Worm (Caenorhabditis elegans) whole organism, mixed stage, embryonic: ENCODE results near the gene K12D9.1.
"Not testable (repeated sequence)": the region's sequence is repeated elsewhere in the genome, so short reads cannot be mapped to it uniquely, and the experiment has no call there.

Source experiments
- M03D4.4 ChIP-seq: sonication (generic microtip); optimal IDR thresholded peaks from 2 replicates; lab custom pipeline; 2017; ENCODE audit warnings: mild to moderate bottlenecking, missing genetic modification characterization, missing compliant biosample characterization
- bed-3 ChIP-seq: fragments of 200-800 bp; sonication (Bioruptor generic); optimal IDR thresholded peaks from 3 replicates; lab custom pipeline; 2018; ENCODE audit warnings: mild to moderate bottlenecking, missing genetic modification characterization, moderate library complexity, missing compliant biosample characterization
- blmp-1 ChIP-seq: fragments of 150-350 bp; optimal IDR thresholded peaks from 2 replicates; lab custom pipeline; 2014; ENCODE audit warnings: missing biosample characterization, missing genetic modification characterization
- ceh-43 ChIP-seq: fragments of 200-800 bp; sonication (Bioruptor generic); optimal IDR thresholded peaks from 2 replicates; lab custom pipeline; 2018; ENCODE audit warnings: mild to moderate bottlenecking, missing genetic modification characterization, moderate library complexity, missing compliant biosample characterization
- ceh-83 ChIP-seq: fragments of 200-800 bp; sonication (Bioruptor generic); optimal IDR thresholded peaks from 2 replicates; lab custom pipeline; 2018; ENCODE audit warnings: mild to moderate bottlenecking, missing genetic modification characterization, missing compliant biosample characterization
- ces-1 ChIP-seq: fragments of 150-350 bp; optimal IDR thresholded peaks from 2 replicates; lab custom pipeline; 2014; ENCODE audit warnings: missing biosample characterization, missing genetic modification reagents, missing genetic modification characterization
- cnd-1 ChIP-seq: fragments of 200-800 bp; sonication (Bioruptor generic); optimal IDR thresholded peaks from 2 replicates; lab custom pipeline; 2018; ENCODE audit warnings: mild to moderate bottlenecking, missing genetic modification characterization, missing compliant biosample characterization
- elt-1 ChIP-seq: sonication (generic microtip); optimal IDR thresholded peaks from 2 replicates; lab custom pipeline; 2017; ENCODE audit warnings: missing genetic modification characterization, mild to moderate bottlenecking, missing compliant biosample characterization, antibody characterized with exemption, moderate library complexity, borderline replicate concordance; ENCODE audit not compliant: insufficient read depth
- elt-3 ChIP-seq: fragments of 150-350 bp; optimal IDR thresholded peaks from 2 replicates; lab custom pipeline; 2014; ENCODE audit warnings: missing biosample characterization, missing genetic modification characterization
- flh-1 ChIP-seq: fragments of 200-800 bp; sonication (Bioruptor generic); optimal IDR thresholded peaks from 2 replicates; lab custom pipeline; 2018; ENCODE audit warnings: mild to moderate bottlenecking, missing genetic modification characterization, moderate library complexity, missing compliant biosample characterization
- ham-2 ChIP-seq: fragments of 200-800 bp; sonication (Bioruptor generic); optimal IDR thresholded peaks from 2 replicates; lab custom pipeline; 2018; ENCODE audit warnings: mild to moderate bottlenecking, missing genetic modification characterization, missing compliant biosample characterization
- lin-13 ChIP-seq: fragments of 150-350 bp; optimal IDR thresholded peaks from 2 replicates; lab custom pipeline; 2014; ENCODE audit warnings: missing biosample characterization, missing genetic modification characterization
- lsy-2 ChIP-seq: fragments of 150-350 bp; optimal IDR thresholded peaks from 2 replicates; lab custom pipeline; 2014; ENCODE audit warnings: missing biosample characterization, missing genetic modification characterization
- mab-5 ChIP-seq: fragments of 150-350 bp; optimal IDR thresholded peaks from 2 replicates; lab custom pipeline; 2014; ENCODE audit warnings: missing biosample characterization, missing genetic modification characterization
- mep-1 ChIP-seq: fragments of 150-350 bp; optimal IDR thresholded peaks from 2 replicates; lab custom pipeline; 2017; ENCODE audit warnings: missing biosample characterization, missing genetic modification reagents, missing genetic modification characterization, inconsistent platforms
- mls-2 ChIP-seq: sonication (generic microtip); optimal IDR thresholded peaks from 2 replicates; lab custom pipeline; 2016; ENCODE audit warnings: mild to moderate bottlenecking, missing genetic modification characterization, moderate library complexity, missing compliant biosample characterization
- nhr-12 ChIP-seq: fragments of 150-350 bp; optimal IDR thresholded peaks from 2 replicates; lab custom pipeline; 2014; ENCODE audit warnings: missing biosample characterization, missing genetic modification characterization
- nhr-2 ChIP-seq: fragments of 150-350 bp; optimal IDR thresholded peaks from 2 replicates; lab custom pipeline; 2014; ENCODE audit warnings: missing biosample characterization, missing genetic modification characterization
- nhr-76 ChIP-seq: sonication (generic microtip); optimal IDR thresholded peaks from 2 replicates; lab custom pipeline; 2017; ENCODE audit warnings: missing biosample characterization, missing genetic modification characterization
- sem-2 ChIP-seq: fragments of 200-800 bp; sonication (Bioruptor generic); optimal IDR thresholded peaks from 2 replicates; lab custom pipeline; 2018; ENCODE audit warnings: mild to moderate bottlenecking, missing genetic modification characterization, missing compliant biosample characterization
- snpc-4 ChIP-seq: fragments of 150-350 bp; optimal IDR thresholded peaks from 2 replicates; lab custom pipeline; 2014; ENCODE audit warnings: missing biosample characterization, missing genetic modification characterization
- sptf-1 ChIP-seq: sonication (generic microtip); optimal IDR thresholded peaks from 2 replicates; lab custom pipeline; 2017; ENCODE audit warnings: mild to moderate bottlenecking, missing genetic modification characterization, moderate library complexity, missing compliant biosample characterization
- tbx-8 ChIP-seq: fragments of 200-800 bp; sonication (Bioruptor generic); optimal IDR thresholded peaks from 2 replicates; lab custom pipeline; 2018; ENCODE audit warnings: mild to moderate bottlenecking, missing genetic modification characterization, moderate library complexity, missing compliant biosample characterization
- unc-120 ChIP-seq: sonication (generic microtip); optimal IDR thresholded peaks from 2 replicates; lab custom pipeline; 2017; ENCODE audit warnings: missing genetic modification characterization, missing compliant biosample characterization; ENCODE audit not compliant: poor library complexity, severe bottlenecking
- unc-39 ChIP-seq: fragments of 150-350 bp; optimal IDR thresholded peaks from 2 replicates; lab custom pipeline; 2014; ENCODE audit warnings: missing biosample characterization, missing genetic modification characterization
- unc-62 ChIP-seq: fragments of 150-350 bp; optimal IDR thresholded peaks from 2 replicates; lab custom pipeline; 2014; ENCODE audit warnings: missing biosample characterization, missing genetic modification reagents, missing genetic modification characterization
- zip-8 ChIP-seq: fragments of 150-350 bp; optimal IDR thresholded peaks from 2 replicates; lab custom pipeline; 2014; ENCODE audit warnings: missing biosample characterization, missing genetic modification characterization
- ztf-11 ChIP-seq: fragments of 150-350 bp; optimal IDR thresholded peaks from 2 replicates; lab custom pipeline; 2014; ENCODE audit warnings: missing biosample characterization, missing genetic modification characterization

K12D9.1 gene

ce11 chrV:3044837-3045236 lies 30.6 kb downstream of the K12D9.1 start, which contains the start of gene F59D6.1:
F59D6.1 (plus strand) TSS chrV:3045137.
- TF ChIP-seq ztf-11 (tag; lab: Kevin White, UChicago) (no peak), lsy-2 (tag; lab: Kevin White, UChicago) (no peak), tbx-8 (GFP tag; lab: Kevin White, UChicago) (no peak), mls-2 (tag; lab: Kevin White, UChicago) (no peak), zip-8 (no peak), flh-1 (GFP tag; lab: Kevin White, UChicago) (no peak), sptf-1 (tag; lab: Kevin White, UChicago) (no peak), nhr-76 (no peak), lin-13 (tag; lab: Kevin White, UChicago) (no peak), elt-1 (no peak), mab-5 (tag; lab: Kevin White, UChicago) (no peak), elt-3 (tag; lab: Kevin White, UChicago) (no peak), snpc-4 (no peak)

ce11 chrV:3046364-3046763 lies 32.1 kb downstream of the K12D9.1 start:
- TF ChIP-seq ceh-83 (GFP tag; lab: Kevin White, UChicago) (no peak), mab-5 (tag; lab: Kevin White, UChicago) (no peak), M03D4.4 (tag; lab: Kevin White, UChicago) (no peak), ceh-43 (GFP tag; lab: Kevin White, UChicago) (no peak), flh-1 (GFP tag; lab: Kevin White, UChicago) (no peak), mls-2 (tag; lab: Kevin White, UChicago) (no peak), cnd-1 (tag; lab: Kevin White, UChicago) (no peak), nhr-12 (tag; lab: Kevin White, UChicago) (no peak)

ce11 chrV:3054254-3054653 lies 40.0 kb downstream of the K12D9.1 start, which contains the start of gene C50H11.8:
C50H11.8 (plus strand) TSS chrV:3054554.
- no peak for TF ChIP-seq bed-3 (GFP tag; lab: Kevin White, UChicago)
- no peak for TF ChIP-seq M03D4.4 (tag; lab: Kevin White, UChicago)
- no peak for TF ChIP-seq unc-62
- no peak for TF ChIP-seq sem-2 (GFP tag; lab: Kevin White, UChicago)
- TF ChIP-seq lsy-2 (tag; lab: Kevin White, UChicago), result no peak

DNA sequence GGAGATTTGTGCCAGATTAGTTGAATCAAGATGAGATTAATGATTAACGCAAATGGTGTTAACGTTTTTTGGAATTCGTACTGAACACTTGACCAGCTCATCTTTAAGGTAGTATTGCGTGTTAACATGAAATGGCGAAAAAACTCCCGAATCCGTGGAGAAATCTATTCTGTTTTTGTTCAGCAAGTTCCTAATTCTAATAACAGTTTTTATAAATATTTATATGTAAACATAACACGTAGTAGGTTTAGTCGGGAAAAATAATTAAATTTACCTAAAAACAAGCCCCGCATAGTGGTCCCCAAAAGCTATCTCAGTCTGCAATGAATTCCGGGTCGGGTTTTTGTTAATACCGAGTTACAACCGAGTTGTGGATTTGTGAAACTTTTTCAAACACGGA lies 44.7 kb downstream of the K12D9.1 start, which contains the start of gene str-244:
Gene str-244, minus strand, starts transcription at position 101 of the 400 bp plus-strand sequence.
- no peak for TF ChIP-seq mab-5 (tag; lab: Kevin White, UChicago)
- no peak for TF ChIP-seq snpc-4
- no peak for TF ChIP-seq lsy-2 (tag; lab: Kevin White, UChicago)
- TF ChIP-seq unc-120 (tag; lab: Kevin White, UChicago), result no peak
- TF ChIP-seq blmp-1 (tag; lab: Kevin White, UChicago), result no peak
- TF ChIP-seq tbx-8 (GFP tag; lab: Kevin White, UChicago), result no peak
- no peak for TF ChIP-seq mep-1
- no peak for TF ChIP-seq unc-39 (tag; lab: Kevin White, UChicago)
- no peak for TF ChIP-seq ceh-83 (GFP tag; lab: Kevin White, UChicago)
- no peak for TF ChIP-seq nhr-2 (tag; lab: Kevin White, UChicago)
- TF ChIP-seq unc-62, result no peak
- TF ChIP-seq lin-13 (tag; lab: Kevin White, UChicago), result no peak
- no peak for TF ChIP-seq flh-1 (GFP tag; lab: Kevin White, UChicago)
- TF ChIP-seq M03D4.4 (tag; lab: Kevin White, UChicago), result no peak
- no peak for TF ChIP-seq ces-1

DNA sequence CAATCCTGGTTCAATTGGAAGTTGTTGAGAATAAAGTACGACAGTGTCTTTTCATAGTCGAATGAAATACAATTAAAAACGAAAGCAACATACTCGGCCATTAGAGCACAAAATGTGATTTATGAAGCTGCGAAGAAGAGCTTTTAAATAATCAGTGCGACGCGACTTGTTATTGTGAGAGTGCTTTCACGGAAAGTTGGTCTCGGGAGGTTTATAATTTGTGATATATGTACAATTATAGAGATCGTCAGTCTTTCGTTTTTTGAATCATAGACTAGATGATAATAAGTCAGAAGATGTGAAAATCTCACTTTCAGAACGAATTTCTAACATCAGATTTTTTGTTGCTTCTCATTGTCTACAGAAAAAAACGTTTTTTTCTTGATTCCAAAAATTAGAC lies 47.8 kb downstream of the K12D9.1 start, which contains the start of gene srt-15:
Gene srt-15, minus strand, starts transcription at position 101 of the 400 bp plus-strand sequence.
- TF ChIP-seq blmp-1 (tag; lab: Kevin White, UChicago), result no peak

DNA sequence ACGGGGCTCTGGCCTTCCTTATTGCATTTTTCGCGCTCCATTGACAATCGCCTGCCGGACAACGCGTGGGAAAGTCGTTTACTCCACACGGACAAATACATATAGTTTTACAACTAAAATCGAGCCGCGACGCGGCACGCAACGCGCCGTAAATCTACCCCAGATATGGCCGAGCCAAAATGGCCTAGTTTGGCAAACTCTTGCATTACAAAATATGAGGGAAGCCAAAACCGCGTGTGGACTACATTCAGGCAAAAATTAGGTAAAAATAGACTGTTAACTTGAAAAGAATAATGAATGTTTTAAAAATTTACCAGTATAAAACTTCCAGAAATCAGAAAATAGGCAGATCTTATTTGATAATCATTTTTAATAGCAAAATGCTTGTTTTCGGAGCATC lies 50.1 kb downstream of the K12D9.1 start, which contains the start of gene srt-16:
Gene srt-16, minus strand, starts transcription at position 101 of the 400 bp plus-strand sequence.
- not testable (repeated sequence) for TF ChIP-seq mep-1; ham-2 (GFP tag; lab: Kevin White, UChicago); elt-3 (tag; lab: Kevin White, UChicago)
